Worm (Caenorhabditis elegans): Measurements from ENCODE around the gene col-19.
"Not testable (repeated sequence)": the region's sequence is repeated elsewhere in the genome, so short reads cannot be mapped to it uniquely, and the experiment has no call there.

DNA sequence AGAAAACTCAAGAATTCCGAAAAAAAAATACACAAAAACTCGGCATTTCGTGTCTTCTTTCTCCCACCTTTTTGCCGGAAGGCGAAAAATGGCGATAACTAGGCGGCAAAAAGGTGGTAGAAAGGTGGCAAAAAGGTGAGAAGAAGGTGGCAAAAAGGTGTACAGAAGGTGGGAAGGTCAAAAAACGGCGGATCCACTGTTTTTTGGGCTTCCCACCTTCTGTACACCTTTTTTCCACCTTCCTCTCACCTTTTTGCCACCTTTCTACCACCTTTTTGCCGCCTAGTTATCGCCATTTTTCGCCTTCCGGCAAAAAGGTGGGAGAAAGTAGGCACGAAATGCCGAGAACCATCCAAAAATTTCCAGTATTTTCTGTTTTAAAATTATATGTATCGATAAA, 44.4 kb downstream of the col-19 start:
- TF ChIP-seq ref-1 (GFP tag; conservative IDR thresholded peaks at IDR 0.05) = peak; percentile 49; the same call in 1 of the 2 replicates
- not testable (repeated sequence) for TF ChIP-seq med-1 (GFP tag; optimal IDR thresholded peaks at IDR 0.05; ENCODE audit: insufficient read depth)
- 0 out of 2 replicates have a peak, but pooled peaks have one; percentile 9 for TF ChIP-seq T22C8.4 (GFP tag; IDR thresholded peaks at IDR 0.05)
